Fruit fly (Drosophila melanogaster) whole organism, prepupa: ENCODE results near the gene CG8043.
A peak's percentile ranks its signal among the peaks of the same experiment; 100 is the strongest.

Source experiments
- CG11294 ChIP-seq: fragments of 200-800 bp; sonication (Bioruptor generic); IDR thresholded peaks from 2 replicates; pipeline ENCODE4 v1.3.6; 2022; ENCODE audit warnings: missing biosample characterization, missing genetic modification characterization
- CG15336 ChIP-seq: fragments of 200-800 bp; sonication (Bioruptor generic); IDR thresholded peaks from 2 replicates; pipeline ENCODE4 v1.3.6; 2022; ENCODE audit warnings: missing biosample characterization, missing genetic modification characterization
- CG1621 ChIP-seq: fragments of 200-800 bp; sonication (Bioruptor generic); optimal IDR thresholded peaks from 3 replicates; lab custom pipeline; 2018; ENCODE audit warnings: missing biosample characterization, mild to moderate bottlenecking, missing genetic modification characterization
- CG16779 ChIP-seq: fragments of 200-800 bp; sonication (Bioruptor generic); optimal IDR thresholded peaks from 3 replicates; lab custom pipeline; 2017; ENCODE audit warnings: missing biosample characterization, mild to moderate bottlenecking, missing genetic modification characterization
- CG32006 ChIP-seq: fragments of 200-800 bp; sonication (Bioruptor generic); optimal IDR thresholded peaks from 3 replicates; lab custom pipeline; 2017; ENCODE audit warnings: missing biosample characterization, mild to moderate bottlenecking, missing genetic modification characterization
- CG4318 ChIP-seq: fragments of 200-800 bp; sonication (Bioruptor generic); optimal IDR thresholded peaks from 3 replicates; lab custom pipeline; 2017; ENCODE audit warnings: missing biosample characterization, mild to moderate bottlenecking, missing genetic modification characterization
- CG6163 ChIP-seq: fragments of 200-800 bp; sonication (Bioruptor generic); IDR thresholded peaks from 3 replicates; pipeline ENCODE4 v1.3.6; 2022; ENCODE audit warnings: missing biosample characterization, missing genetic modification characterization
- CG6792 ChIP-seq: fragments of 200-800 bp; sonication (Bioruptor generic); optimal IDR thresholded peaks from 3 replicates; lab custom pipeline; 2016; ENCODE audit warnings: missing biosample characterization, missing genetic modification characterization
- CG6808 ChIP-seq: fragments of 200-800 bp; sonication (Bioruptor generic); optimal IDR thresholded peaks from 3 replicates; lab custom pipeline; 2017; ENCODE audit warnings: missing biosample characterization, missing genetic modification characterization, mild to moderate bottlenecking, moderate library complexity, missing genetic modification reagents
- CG6854 ChIP-seq: fragments of 200-800 bp; sonication (Bioruptor generic); optimal IDR thresholded peaks from 2 replicates; lab custom pipeline; 2017; ENCODE audit warnings: missing biosample characterization, mild to moderate bottlenecking, missing genetic modification characterization
- CG8119 ChIP-seq: fragments of 200-800 bp; sonication (Bioruptor generic); IDR thresholded peaks from 3 replicates; pipeline ENCODE4 v1.3.6; 2022; ENCODE audit warnings: missing biosample characterization, missing genetic modification characterization
- CG9139 ChIP-seq: fragments of 200-800 bp; sonication (Bioruptor generic); optimal IDR thresholded peaks from 3 replicates; lab custom pipeline; 2017; ENCODE audit warnings: missing biosample characterization, mild to moderate bottlenecking, missing genetic modification characterization
- Eip75B ChIP-seq: fragments of 200-800 bp; sonication (Bioruptor generic); optimal IDR thresholded peaks from 3 replicates; lab custom pipeline; 2016; ENCODE audit warnings: missing biosample characterization, missing genetic modification characterization
- Eip78C ChIP-seq: fragments of 200-800 bp; sonication (Bioruptor generic); peaks from one replicate; lab custom pipeline; 2016; ENCODE audit warnings: missing biosample characterization, missing genetic modification characterization
- Eip93F ChIP-seq: fragments of 200-800 bp; sonication (Bioruptor generic); optimal IDR thresholded peaks from 2 replicates; lab custom pipeline; 2016; ENCODE audit warnings: missing biosample characterization, mild to moderate bottlenecking, missing genetic modification characterization
- Ets96B ChIP-seq: fragments of 200-800 bp; optimal IDR thresholded peaks from 2 replicates; lab custom pipeline; 2019; ENCODE audit warnings: missing biosample characterization, mild to moderate bottlenecking, missing genetic modification characterization, moderate library complexity
- Gug ChIP-seq: fragments of 200-800 bp; sonication (Bioruptor generic); IDR thresholded peaks from 2 replicates; pipeline ENCODE4 v1.3.6; 2022; ENCODE audit warnings: missing biosample characterization, missing genetic modification characterization
- Hr38 ChIP-seq: sonication (Bioruptor generic); optimal IDR thresholded peaks from 2 replicates; lab custom pipeline; 2016; ENCODE audit warnings: missing biosample characterization, missing genetic modification characterization
- Hr39 ChIP-seq: fragments of 200-800 bp; sonication (Bioruptor generic); optimal IDR thresholded peaks from 2 replicates; lab custom pipeline; 2016; ENCODE audit warnings: missing biosample characterization, missing genetic modification characterization
- Hr4 ChIP-seq: fragments of 200-800 bp; sonication (Bioruptor generic); optimal IDR thresholded peaks from 3 replicates; lab custom pipeline; 2016; ENCODE audit warnings: missing biosample characterization, missing genetic modification characterization
- Met ChIP-seq: fragments of 200-800 bp; sonication (Bioruptor generic); optimal IDR thresholded peaks from 3 replicates; lab custom pipeline; 2016; ENCODE audit warnings: missing biosample characterization, missing genetic modification characterization
- Smox ChIP-seq: fragments of 200-800 bp; sonication (Bioruptor generic); optimal IDR thresholded peaks from 3 replicates; lab custom pipeline; 2016; ENCODE audit warnings: missing biosample characterization, missing genetic modification characterization
- Sox102F ChIP-seq: fragments of 200-800 bp; sonication (Bioruptor generic); optimal IDR thresholded peaks from 2 replicates; lab custom pipeline; 2016; ENCODE audit warnings: missing biosample characterization, mild to moderate bottlenecking, missing genetic modification characterization
- Sox15 ChIP-seq: fragments of 200-800 bp; sonication (Bioruptor generic); optimal IDR thresholded peaks from 3 replicates; lab custom pipeline; 2016; ENCODE audit warnings: missing biosample characterization, missing genetic modification characterization
- dsx ChIP-seq: fragments of 200-800 bp; optimal IDR thresholded peaks from 3 replicates; lab custom pipeline; 2019; ENCODE audit warnings: missing biosample characterization, mild to moderate bottlenecking, missing genetic modification characterization, moderate library complexity; ENCODE audit not compliant: poor library complexity, severe bottlenecking
- eg ChIP-seq: fragments of 200-800 bp; sonication (Bioruptor generic); IDR thresholded peaks from 3 replicates; pipeline ENCODE4 v1.3.6; 2022; ENCODE audit warnings: missing biosample characterization, missing genetic modification characterization
- esn ChIP-seq: fragments of 200-800 bp; sonication (Bioruptor generic); optimal IDR thresholded peaks from 2 replicates; lab custom pipeline; 2016; ENCODE audit warnings: missing biosample characterization, mild to moderate bottlenecking, missing genetic modification characterization, moderate library complexity
- fd59A ChIP-seq: fragments of 200-800 bp; sonication (Bioruptor generic); optimal IDR thresholded peaks from 2 replicates; lab custom pipeline; 2017; ENCODE audit warnings: missing biosample characterization, mild to moderate bottlenecking, missing genetic modification characterization, missing genetic modification reagents
- fd85E ChIP-seq: fragments of 200-800 bp; sonication (Bioruptor generic); optimal IDR thresholded peaks from 3 replicates; lab custom pipeline; 2016; ENCODE audit warnings: missing biosample characterization, missing genetic modification characterization
- lz ChIP-seq: fragments of 200-800 bp; sonication (Bioruptor generic); optimal IDR thresholded peaks from 3 replicates; lab custom pipeline; 2016; ENCODE audit warnings: missing biosample characterization, missing genetic modification characterization
- net ChIP-seq: fragments of 200-800 bp; sonication (Bioruptor generic); optimal IDR thresholded peaks from 3 replicates; lab custom pipeline; 2016; ENCODE audit warnings: missing biosample characterization, missing genetic modification characterization
- pdm3 ChIP-seq: fragments of 200-800 bp; sonication (Bioruptor generic); optimal IDR thresholded peaks from 3 replicates; lab custom pipeline; 2016; ENCODE audit warnings: missing biosample characterization, missing genetic modification characterization
- spab ChIP-seq: fragments of 200-800 bp; sonication (Bioruptor generic); optimal IDR thresholded peaks from 2 replicates; lab custom pipeline; 2017; ENCODE audit warnings: missing biosample characterization, mild to moderate bottlenecking, missing genetic modification characterization, missing genetic modification reagents
- ss ChIP-seq, 2 experiments: fragments of 200-800 bp; sonication (Bioruptor generic); optimal IDR thresholded peaks; 2 replicates in 1 of 2; 3 replicates in 1 of 2; lab custom pipeline; 2017 to 2018; ENCODE audit warnings: mild to moderate bottlenecking in 2 of 2, missing biosample characterization in 2 of 2, missing genetic modification characterization in 2 of 2, moderate library complexity in 1 of 2
- vri ChIP-seq: fragments of 200-800 bp; sonication (Bioruptor generic); optimal IDR thresholded peaks from 3 replicates; lab custom pipeline; 2016; ENCODE audit warnings: missing biosample characterization, mild to moderate bottlenecking, missing genetic modification characterization

The CG8043 gene

DNA sequence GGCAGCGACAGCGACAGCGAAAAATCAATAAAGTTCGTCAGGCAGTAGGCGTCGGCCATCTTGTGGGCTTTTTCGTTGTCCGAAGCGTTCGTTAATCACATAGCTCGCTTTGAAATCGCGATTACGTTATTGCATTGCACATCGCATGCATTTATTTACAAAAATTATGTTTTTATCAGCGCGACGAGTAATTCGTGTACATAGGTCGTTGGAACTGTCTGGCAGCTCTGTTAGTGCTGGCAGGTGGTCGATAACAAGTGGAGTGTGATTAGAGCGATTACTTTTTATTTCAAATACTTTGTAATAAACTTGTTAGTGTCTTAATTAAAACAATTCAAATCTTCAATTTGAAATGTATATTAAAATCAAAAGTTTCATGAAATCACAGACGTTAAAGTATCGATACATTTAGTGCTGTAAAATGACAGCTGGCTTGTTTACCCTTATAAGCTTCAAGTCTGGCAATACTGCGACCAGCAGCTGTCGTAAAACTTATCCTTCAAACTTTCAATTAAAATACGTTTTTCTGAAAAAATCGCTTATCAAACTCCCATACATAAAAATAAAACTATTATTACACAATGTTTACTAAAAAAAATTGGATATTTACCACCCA lies 12.9 kb upstream of the CG8043 start, which contains the start of gene CG8032 (continued):
- TF ChIP-seq esn (GFP tag; lab: Kevin White, UChicago) (peak; percentile 59), spab (no peak), ss (GFP tag; optimal IDR thresholded peaks at IDR 0.05; lab: Kevin White, UChicago) (peak in 1 of 2 experiments; percentile 26), CG32006 (GFP tag; lab: Kevin White, UChicago) (no peak), Hr4 (GFP tag; lab: Kevin White, UChicago) (peak; percentile 54), net (GFP tag; lab: Kevin White, UChicago) (no peak), CG6854 (GFP tag; lab: Kevin White, UChicago) (no peak), lz (GFP tag; lab: Kevin White, UChicago) (peak; percentile 62), eg (no peak), CG16779 (tag; lab: Kevin White, UChicago) (no peak), CG9139 (GFP tag; lab: Kevin White, UChicago) (no peak), CG6808 (GFP tag; lab: Kevin White, UChicago) (no peak), Hr39 (GFP tag; lab: Kevin White, UChicago) (peak; percentile 57), Sox15 (GFP tag; lab: Kevin White, UChicago) (no peak), Gug (GFP tag; lab: Robert Waterston, UW) (no peak), Met (GFP tag; lab: Kevin White, UChicago) (peak; percentile 50), Hr38 (GFP tag; lab: Kevin White, UChicago) (no peak), Eip93F (GFP tag; lab: Kevin White, UChicago) (no peak)

DNA sequence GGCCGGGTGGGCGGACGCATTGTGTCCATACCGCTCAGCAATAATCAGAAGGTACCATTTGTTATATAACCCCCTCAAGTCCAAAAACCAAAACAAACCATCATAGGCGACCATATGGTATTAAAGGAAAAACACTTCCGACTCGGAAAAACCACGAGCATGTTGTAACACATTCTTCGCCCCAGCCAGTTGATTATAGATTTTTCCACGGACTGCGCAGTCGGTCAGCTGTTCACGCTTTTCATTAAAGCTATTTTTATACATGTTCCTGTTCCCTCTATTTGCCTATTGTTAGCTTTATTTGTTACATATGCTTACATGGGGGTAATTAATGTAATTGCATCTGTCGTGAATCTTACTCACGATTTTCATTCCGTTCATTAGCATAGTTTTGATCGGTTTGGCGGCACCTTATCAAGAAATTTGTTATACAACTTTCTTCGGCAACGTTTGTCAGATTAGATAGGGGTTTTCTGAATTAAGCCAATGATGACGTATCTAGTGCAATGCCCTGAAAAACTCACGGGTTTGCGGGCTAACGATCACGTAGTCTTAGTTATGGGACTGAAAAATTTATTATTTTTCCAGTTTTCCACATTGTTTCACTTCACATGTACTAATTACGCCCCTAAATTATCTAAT lies 11.9 kb upstream of the CG8043 start:
- TF ChIP-seq CG6163 (GFP tag; lab: Robert Waterston, UW) (no peak), fd85E (GFP tag; lab: Kevin White, UChicago) (no peak), Eip93F (GFP tag; lab: Kevin White, UChicago) (no peak), CG11294 (no peak), Hr38 (GFP tag; lab: Kevin White, UChicago) (no peak), vri (GFP tag; lab: Kevin White, UChicago) (peak; percentile 84)

DNA sequence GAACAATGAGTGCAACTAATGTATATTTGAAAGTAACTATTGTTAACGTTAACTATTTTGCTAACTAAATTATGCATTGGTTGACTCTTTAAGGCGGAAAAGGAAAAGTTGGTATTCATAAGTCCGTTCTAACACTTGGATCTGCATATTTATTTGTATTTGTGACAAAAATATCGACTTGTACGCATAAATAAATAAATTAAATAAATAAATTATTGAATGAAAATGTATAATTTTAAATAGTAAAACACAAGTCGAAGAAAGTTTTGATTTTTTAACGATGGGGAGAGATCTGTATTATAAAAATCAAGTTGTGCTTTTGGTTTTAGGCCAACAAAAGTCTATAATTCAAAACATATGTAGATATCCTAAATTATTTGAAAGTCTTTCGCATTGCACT lies 9.1 kb upstream of the CG8043 start, which contains the start of gene CG8036:
Gene CG8036 (plus strand): TSS at position 301 of the 400 bp plus-strand sequence.
- no peak for TF ChIP-seq Smox (GFP tag; lab: Kevin White, UChicago)
- no peak for TF ChIP-seq Ets96B (tag; lab: Kevin White, UChicago)
- TF ChIP-seq CG8119 (GFP tag; lab: Robert Waterston, UW), result no peak
- no peak for TF ChIP-seq Eip75B (GFP tag; lab: Kevin White, UChicago)
- TF ChIP-seq fd59A, result no peak
- no peak for TF ChIP-seq CG6163 (GFP tag; lab: Robert Waterston, UW)
- no peak for TF ChIP-seq Eip78C (GFP tag; lab: Kevin White, UChicago)
- no peak for TF ChIP-seq ss (GFP tag; optimal IDR thresholded peaks at IDR 0.05; lab: Kevin White, UChicago)
- TF ChIP-seq pdm3, result no peak
- TF ChIP-seq Sox102F, result no peak
- no peak for TF ChIP-seq dsx
- no peak for TF ChIP-seq CG4318
- TF ChIP-seq CG1621 (tag; lab: Kevin White, UChicago), result no peak
- TF ChIP-seq CG6792 (GFP tag; lab: Kevin White, UChicago), result no peak
- TF ChIP-seq CG15336 (GFP tag; lab: Robert Waterston, UW), result no peak
- TF ChIP-seq CG6808 (GFP tag; lab: Kevin White, UChicago), result no peak
